Worm (Caenorhabditis elegans): ENCODE measurements around the gene H40L08.9.

The H40L08.9 gene

ce11 chrX:15036287-15036686 is 40.0 kb downstream of the H40L08.9 start:
- TF ChIP-seq pqm-1 (tag; optimal IDR thresholded peaks at IDR 0.05) (no peak), T20F7.1 (GFP tag; optimal IDR thresholded peaks at IDR 0.05) (no peak), attf-4 (tag; optimal IDR thresholded peaks at IDR 0.05) (no peak), dve-1 (tag; optimal IDR thresholded peaks at IDR 0.05; ENCODE audit: insufficient read depth) (no peak), egl-43 (GFP tag; IDR thresholded peaks at IDR 0.05) (no peak), mxl-2 (GFP tag; conservative IDR thresholded peaks at IDR 0.05) (no peak), hmg-1.1 (GFP tag; IDR thresholded peaks at IDR 0.05) (no peak), daf-16 (GFP tag; optimal IDR thresholded peaks at IDR 0.05) (peak in 1 of 2 experiments; percentile 25), daf-16 (tag; optimal IDR thresholded peaks at IDR 0.05) (no peak), rbr-2 (tag; optimal IDR thresholded peaks at IDR 0.05) (no peak), ceh-62 (tag; optimal IDR thresholded peaks at IDR 0.05) (no peak), zip-2 (tag; optimal IDR thresholded peaks at IDR 0.05) (peak; percentile 30), ctbp-1 (GFP tag; IDR thresholded peaks at IDR 0.05) (no peak), ceh-82 (tag; optimal IDR thresholded peaks at IDR 0.05) (no peak), mep-1 (tag; optimal IDR thresholded peaks at IDR 0.05) (peak; percentile 47), lsy-2 (tag; optimal IDR thresholded peaks at IDR 0.05) (peak in 1 of 2 experiments; percentile 18), madf-5 (GFP tag; IDR thresholded peaks at IDR 0.05) (no peak), daf-8 (GFP tag; IDR thresholded peaks at IDR 0.05) (no peak), Y75B8A.6 (GFP tag; IDR thresholded peaks at IDR 0.05) (no peak), vab-7 (GFP tag; IDR thresholded peaks at IDR 0.05) (no peak), tra-1 (GFP tag; IDR thresholded peaks at IDR 0.05) (no peak), lin-29 (GFP tag; IDR thresholded peaks at IDR 0.05) (no peak), daf-19 (GFP tag; conservative IDR thresholded peaks at IDR 0.05) (no peak), egl-27 (tag; optimal IDR thresholded peaks at IDR 0.05) (no peak), nhr-25 (tag; optimal IDR thresholded peaks at IDR 0.05; ENCODE audit: borderline replicate concordance, insufficient read depth) (no peak), dmd-9 (GFP tag; IDR thresholded peaks at IDR 0.05) (no peak), gei-8 (GFP tag; optimal IDR thresholded peaks at IDR 0.05) (no peak), nhr-41 (GFP tag; IDR thresholded peaks at IDR 0.05) (no peak), sdz-12 (GFP tag; optimal IDR thresholded peaks at IDR 0.05) (no peak), mes-2 (tag; optimal IDR thresholded peaks at IDR 0.05; ENCODE audit: poor library complexity, severe bottlenecking) (no peak), lim-7 (GFP tag; IDR thresholded peaks at IDR 0.05) (no peak), nhr-42 (GFP tag; IDR thresholded peaks at IDR 0.05) (no peak), nhr-102 (tag; optimal IDR thresholded peaks at IDR 0.05) (peak; percentile 3), ceh-32 (tag; optimal IDR thresholded peaks at IDR 0.05; ENCODE audit: poor library complexity) (no peak), snpc-4 (tag; optimal IDR thresholded peaks at IDR 0.05) (no peak), unc-130 (GFP tag; optimal IDR thresholded peaks at IDR 0.05) (no peak), ces-1 (GFP tag; optimal IDR thresholded peaks at IDR 0.05) (no peak), skn-1 (tag; optimal IDR thresholded peaks at IDR 0.05) (no peak), nhr-76 (tag; optimal IDR thresholded peaks at IDR 0.05) (no peak), F37D6.2 (tag; optimal IDR thresholded peaks at IDR 0.05) (no peak), hlh-30 (tag; optimal IDR thresholded peaks at IDR 0.05; ENCODE audit: insufficient read depth) (no peak), F49E8.2 (tag; optimal IDR thresholded peaks at IDR 0.05; ENCODE audit: borderline replicate concordance) (no peak), spr-1 (tag; optimal IDR thresholded peaks at IDR 0.05) (no peak), mdt-29 (GFP tag; IDR thresholded peaks at IDR 0.05) (no peak), php-3 (GFP tag; IDR thresholded peaks at IDR 0.05) (no peak), saeg-2 (GFP tag; IDR thresholded peaks at IDR 0.05) (no peak), mdl-1 (tag; optimal IDR thresholded peaks at IDR 0.05) (no peak), ztf-11 (tag; optimal IDR thresholded peaks at IDR 0.05) (no peak), ZK546.5 (tag; optimal IDR thresholded peaks at IDR 0.05) (no peak), nhr-48 (tag; optimal IDR thresholded peaks at IDR 0.05) (peak; percentile 6), nhr-77 (tag; optimal IDR thresholded peaks at IDR 0.05) (no peak), dmd-8 (GFP tag; IDR thresholded peaks at IDR 0.05) (no peak)
